Fruit fly (Drosophila melanogaster) Kc167 (cell line): ENCODE measurements around the gene Cks30A.

ENCODE experiments used
- Myc ChIP-seq: fragments of >200 bp; optimal IDR thresholded peaks from 2 replicates; lab custom pipeline; 2017; ENCODE audit warnings: missing external identifiers
- Sin3A ChIP-seq: fragments of >200 bp; optimal IDR thresholded peaks from 2 replicates; lab custom pipeline; 2018; ENCODE audit warnings: missing external identifiers
- h ChIP-seq: fragments of >200 bp; optimal IDR thresholded peaks from 3 replicates; lab custom pipeline; 2018; ENCODE audit warnings: missing external identifiers
- insv ChIP-seq: fragments of >200 bp; optimal IDR thresholded peaks from 3 replicates; lab custom pipeline; 2018; ENCODE audit warnings: missing external identifiers
- psq ChIP-seq: fragments of >200 bp; optimal IDR thresholded peaks from 2 replicates; lab custom pipeline; 2017; ENCODE audit warnings: missing external identifiers
- ttk ChIP-seq: sonication (Bioruptor generic); optimal IDR thresholded peaks from 2 replicates; lab custom pipeline; 2017; ENCODE audit warnings: missing external identifiers

dm6 chr2L:9330628-9331027, at the start of gene Cks30A:
- TF ChIP-seq h, result no peak
- no peak for TF ChIP-seq insv (lab: Kevin White, UChicago)
- no peak for TF ChIP-seq ttk
- TF ChIP-seq psq (lab: Kevin White, UChicago), result no peak
- TF ChIP-seq Myc (lab: Kevin White, UChicago), result no peak
- TF ChIP-seq Sin3A (lab: Kevin White, UChicago), result no peak
